Fruit fly (Drosophila melanogaster) whole organism, pupa: ENCODE measurements around the gene eIF5B.

Experiments used
- CG13204 ChIP-seq: fragments of 200-800 bp; sonication (Bioruptor generic); optimal IDR thresholded peaks from 2 replicates; lab custom pipeline; 2018; ENCODE audit warnings: missing biosample characterization, mild to moderate bottlenecking, missing genetic modification characterization, moderate library complexity
- CG8301 ChIP-seq: fragments of 200-800 bp; sonication (Bioruptor generic); optimal IDR thresholded peaks from 2 replicates; lab custom pipeline; 2018; ENCODE audit warnings: missing biosample characterization, mild to moderate bottlenecking, missing genetic modification characterization
- Ets98B ChIP-seq: fragments of 200-800 bp; sonication (Bioruptor generic); IDR thresholded peaks from 2 replicates; pipeline ENCODE4 v1.3.6; 2022; ENCODE audit warnings: missing biosample characterization, missing genetic modification characterization
- Pif1B ChIP-seq: fragments of 200-800 bp; sonication (Bioruptor generic); optimal IDR thresholded peaks from 3 replicates; lab custom pipeline; 2016; ENCODE audit warnings: missing biosample characterization, missing genetic modification characterization

DNA sequence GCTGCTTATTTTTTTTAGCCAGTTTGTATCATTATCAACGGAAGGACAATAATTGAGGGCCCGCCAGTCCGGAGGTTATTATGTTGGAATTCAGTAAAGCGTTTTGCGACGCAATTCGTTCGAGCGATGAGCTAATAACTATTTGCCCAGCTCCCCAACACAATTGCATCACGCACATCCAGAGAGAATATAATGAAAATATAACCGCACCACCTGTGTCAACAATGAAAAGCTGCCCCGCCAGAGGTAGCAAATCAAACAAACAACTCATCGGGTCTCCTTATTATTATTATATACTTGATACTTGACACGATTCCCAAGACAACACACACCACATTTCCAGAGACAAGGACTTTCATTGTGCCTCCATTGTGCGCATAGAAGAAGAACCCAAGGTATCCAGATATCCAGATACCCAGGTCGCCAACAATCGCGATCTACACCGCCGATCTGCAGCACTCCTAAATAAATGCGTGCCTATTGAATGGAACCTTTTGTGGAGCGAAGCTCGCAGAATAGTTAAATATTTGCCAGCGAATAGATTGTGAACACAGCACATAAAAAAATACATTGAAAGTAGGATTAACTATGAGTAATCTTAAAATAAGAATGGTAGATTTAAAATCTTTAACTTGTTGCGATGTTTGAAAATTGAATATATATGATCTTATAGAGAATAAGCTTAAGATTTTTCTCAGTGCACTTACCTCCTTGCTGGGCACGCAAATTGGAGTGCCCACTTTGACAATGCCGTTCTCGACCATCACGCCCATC is 17.8 kb downstream of the eIF5B start:
- no peak for TF ChIP-seq CG13204 (GFP tag; lab: Kevin White, UChicago)
- no peak for TF ChIP-seq Ets98B (GFP tag; lab: Robert Waterston, UW)
- peak; percentile 39 for TF ChIP-seq CG8301 (tag; lab: Kevin White, UChicago)
- no peak for TF ChIP-seq Pif1B (GFP tag; lab: Kevin White, UChicago)
